Worm (Caenorhabditis elegans) whole organism, early embryonic: Measurements from ENCODE around the gene aldo-1.

Experiments
- ama-1 ChIP-seq: fragments of 150-350 bp; optimal IDR thresholded peaks from 2 replicates; lab custom pipeline; 2014
- ceh-13 ChIP-seq: fragments of 200-800 bp; sonication (Bioruptor generic); optimal IDR thresholded peaks from 2 replicates; lab custom pipeline; 2018; ENCODE audit warnings: mild to moderate bottlenecking, missing genetic modification characterization, missing compliant biosample characterization
- ceh-36 ChIP-seq: sonication (generic microtip); optimal IDR thresholded peaks from 2 replicates; lab custom pipeline; 2016; ENCODE audit warnings: missing genetic modification characterization, inconsistent platforms, missing compliant biosample characterization
- hmg-4 ChIP-seq: fragments of 200-800 bp; sonication (Bioruptor generic); optimal IDR thresholded peaks from 2 replicates; lab custom pipeline; 2018; ENCODE audit warnings: mild to moderate bottlenecking, missing genetic modification characterization, missing compliant biosample characterization
- tbx-11 ChIP-seq: fragments of 200-800 bp; sonication (Bioruptor generic); IDR thresholded peaks from 2 replicates; pipeline ENCODE4 v1.3.6; 2022; ENCODE audit warnings: missing genetic modification characterization, missing compliant biosample characterization

DNA sequence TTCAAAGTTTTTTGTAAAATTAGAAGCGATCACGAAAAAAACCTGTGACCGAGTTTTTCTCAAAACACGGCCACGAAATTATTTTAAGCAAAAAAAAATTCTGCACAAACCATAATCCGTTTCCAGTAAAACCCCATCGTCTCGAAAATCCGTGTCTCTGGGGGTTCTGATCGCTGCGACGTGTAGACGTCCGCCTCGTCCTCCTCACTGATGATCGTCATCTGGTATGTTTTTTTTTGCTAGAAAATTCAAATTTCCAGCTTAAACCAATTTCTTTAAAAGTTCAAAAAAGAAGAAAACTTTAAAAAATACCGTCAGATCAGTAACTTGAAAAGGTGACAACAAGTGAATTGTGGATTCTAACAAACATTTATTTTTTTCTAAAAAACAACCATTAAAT lies 18.2 kb downstream of the aldo-1 start, which contains the start of gene Y76A2B.4:
- TF ChIP-seq tbx-11 (GFP tag; lab: Robert Waterston, UW) = no peak
- no peak for TF ChIP-seq hmg-4 (GFP tag; lab: Kevin White, UChicago)
- no peak for TF ChIP-seq ceh-13 (GFP tag; lab: Kevin White, UChicago)
- no peak for TF ChIP-seq ama-1 (lab: Kevin White, UChicago)
- no peak for TF ChIP-seq ceh-36 (tag; lab: Kevin White, UChicago)
